Worm (Caenorhabditis elegans) whole organism, L4/young adult: ENCODE measurements around the gene K02E2.6.

Experiments
- W03F9.2 ChIP-seq: fragments of 150-350 bp; optimal IDR thresholded peaks from 2 replicates; lab custom pipeline; 2014; ENCODE audit warnings: missing biosample characterization, missing genetic modification characterization
- dao-5 ChIP-seq: sonication (generic microtip); optimal IDR thresholded peaks from 2 replicates; lab custom pipeline; 2016; ENCODE audit warnings: missing genotype, missing genetic modification characterization, moderate library complexity, missing compliant biosample characterization
- him-1 ChIP-seq: sonication (generic microtip); optimal IDR thresholded peaks from 2 replicates; lab custom pipeline; 2016; ENCODE audit warnings: missing genotype, missing genetic modification reagents, missing genetic modification characterization, missing compliant biosample characterization

- TF ChIP-seq W03F9.2: no peak
- no peak for TF ChIP-seq him-1 (tag; lab: Kevin White, UChicago)
- TF ChIP-seq dao-5 (tag; lab: Kevin White, UChicago): no peak
Measured at ce11 chrV:20393773-20394172, 13.4 kb downstream of the K02E2.6 start, which contains the start of gene cnc-7.
